Fruit fly (Drosophila melanogaster) whole organism, embryonic: Measurements from ENCODE around the gene rk.

ENCODE experiments used
- CG2712 ChIP-seq: fragments of 200-800 bp; optimal IDR thresholded peaks from 3 replicates; lab custom pipeline; 2019; ENCODE audit warnings: missing biosample characterization, mild to moderate bottlenecking, missing genetic modification characterization, moderate library complexity
- ap ChIP-seq: fragments of 200-800 bp; sonication (Bioruptor generic); IDR thresholded peaks from 2 replicates; pipeline ENCODE4 v1.3.6; 2022; ENCODE audit warnings: missing biosample characterization, missing genetic modification characterization
- cas ChIP-seq: fragments of 200-800 bp; sonication (Bioruptor generic); IDR thresholded peaks from 2 replicates; pipeline ENCODE4 v1.3.6; 2022; ENCODE audit warnings: missing biosample characterization, missing genetic modification characterization

DNA sequence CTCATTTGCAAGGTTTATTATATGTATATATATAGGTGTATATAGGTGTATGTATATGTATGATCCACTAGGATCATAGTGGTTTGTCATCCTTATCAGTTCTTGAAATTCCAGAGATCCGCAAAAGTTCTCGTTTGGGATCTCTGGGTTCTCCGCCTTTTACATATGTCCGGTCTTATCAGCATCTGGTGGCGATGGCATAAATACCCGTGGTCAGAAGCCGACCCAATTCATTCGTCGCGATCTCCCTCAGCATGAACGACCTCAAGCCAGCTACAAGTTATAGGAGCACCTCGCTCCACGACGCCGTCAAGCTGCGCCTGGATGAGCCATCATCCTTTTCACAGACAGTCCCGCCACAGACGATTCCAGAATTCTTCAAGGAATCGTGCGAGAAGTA, 25.7 kb upstream of the rk start, which contains the start of gene hll:
- TF ChIP-seq CG2712 (tag; lab: Kevin White, UChicago) = no peak
- no peak for TF ChIP-seq cas (GFP tag; lab: Robert Waterston, UW)
- no peak for TF ChIP-seq ap (GFP tag; lab: Robert Waterston, UW)
